Fruit fly (Drosophila melanogaster) whole organism: ENCODE measurements around the gene CG17681.

Source experiments
- CG8478 ChIP-seq: fragments of >200 bp; optimal IDR thresholded peaks from 2 replicates; lab custom pipeline; 2018; ENCODE audit warnings: inconsistent platforms
- Dll ChIP-seq: fragments of >200 bp; optimal IDR thresholded peaks from 2 replicates; lab custom pipeline; 2017
- EcR ChIP-seq, 2 experiments: fragments of >200 bp; optimal IDR thresholded peaks; 2 replicates each; lab custom pipeline; 2017; ENCODE audit warnings: missing biosample characterization in 2 of 2, missing genetic modification characterization in 2 of 2, missing genetic modification reagents in 2 of 2
- pan ChIP-seq: fragments of >200 bp; optimal IDR thresholded peaks from 2 replicates; lab custom pipeline; 2017
- psq ChIP-seq: fragments of >200 bp; optimal IDR thresholded peaks from 2 replicates; lab custom pipeline; 2017
- usp ChIP-seq: fragments of >200 bp; optimal IDR thresholded peaks from 2 replicates; lab custom pipeline; 2017; ENCODE audit warnings: missing biosample characterization, missing genetic modification characterization, mixed read lengths

The CG17681 gene

DNA sequence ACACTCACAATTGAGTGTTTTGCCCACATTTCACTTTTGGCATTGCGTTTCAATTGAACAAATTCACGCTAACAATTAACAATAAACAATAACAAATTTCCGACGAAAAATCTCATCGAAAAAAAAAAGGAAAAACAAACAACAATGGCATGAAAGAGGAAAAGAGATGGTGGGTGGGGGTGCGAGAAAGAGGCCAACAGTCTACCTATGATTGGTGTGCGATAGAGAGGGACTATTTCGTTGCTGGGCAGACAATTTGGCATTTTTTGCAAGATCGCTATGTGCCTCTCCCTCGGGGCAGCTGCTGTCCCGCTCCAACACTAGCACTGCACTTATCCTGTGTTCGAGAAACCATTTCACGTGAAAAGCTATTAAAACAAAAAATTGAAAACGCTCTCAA is 3.0 kb upstream of the CG17681 start:
- TF ChIP-seq usp (GFP tag; lab: Kevin White, UChicago): no peak
- no peak for TF ChIP-seq Dll
- no peak for TF ChIP-seq psq (lab: Kevin White, UChicago)
- TF ChIP-seq CG8478 (lab: Kevin White, UChicago): no peak
- no peak for TF ChIP-seq pan (lab: Kevin White, UChicago)
- TF ChIP-seq EcR (GFP tag; optimal IDR thresholded peaks at IDR 0.05; lab: Kevin White, UChicago): no peak

DNA sequence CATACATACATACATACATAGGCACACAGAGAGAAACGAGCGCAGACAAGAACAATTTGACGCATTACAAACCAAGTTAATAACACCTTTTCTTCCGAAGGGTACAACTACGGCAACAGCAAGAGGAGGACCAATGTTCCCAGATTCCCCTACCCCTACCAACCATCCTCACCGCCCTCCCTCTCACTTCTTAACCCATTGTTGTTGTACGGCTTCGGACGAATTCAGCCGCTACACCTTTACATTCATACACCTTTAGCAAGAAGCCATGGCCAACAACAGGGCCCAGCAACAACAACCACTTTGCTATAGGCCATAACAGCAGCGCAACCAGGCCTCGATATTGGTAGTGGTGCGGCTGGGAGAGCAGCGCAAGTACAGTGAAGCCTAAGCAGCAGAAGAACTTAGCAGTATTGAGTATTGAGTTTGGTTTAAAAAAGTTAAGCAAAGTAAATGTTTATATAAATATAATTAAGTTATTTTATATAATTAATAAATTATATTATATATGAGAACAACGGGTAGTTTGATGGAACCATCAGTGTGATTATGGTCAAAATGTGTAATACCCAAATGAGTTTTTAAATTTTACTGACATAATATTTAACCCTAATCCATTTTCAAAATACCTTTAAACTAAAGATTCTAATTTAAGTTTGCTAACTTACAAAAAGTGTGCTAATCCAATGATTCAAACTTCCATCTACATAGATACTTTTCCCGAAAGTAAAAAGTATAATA is 2.4 kb upstream of the CG17681 start:
- TF ChIP-seq pan (lab: Kevin White, UChicago) (no peak), CG8478 (lab: Kevin White, UChicago) (no peak), usp (GFP tag; lab: Kevin White, UChicago) (no peak), Dll (no peak), psq (lab: Kevin White, UChicago) (no peak), EcR (GFP tag; optimal IDR thresholded peaks at IDR 0.05; lab: Kevin White, UChicago) (no peak)

DNA sequence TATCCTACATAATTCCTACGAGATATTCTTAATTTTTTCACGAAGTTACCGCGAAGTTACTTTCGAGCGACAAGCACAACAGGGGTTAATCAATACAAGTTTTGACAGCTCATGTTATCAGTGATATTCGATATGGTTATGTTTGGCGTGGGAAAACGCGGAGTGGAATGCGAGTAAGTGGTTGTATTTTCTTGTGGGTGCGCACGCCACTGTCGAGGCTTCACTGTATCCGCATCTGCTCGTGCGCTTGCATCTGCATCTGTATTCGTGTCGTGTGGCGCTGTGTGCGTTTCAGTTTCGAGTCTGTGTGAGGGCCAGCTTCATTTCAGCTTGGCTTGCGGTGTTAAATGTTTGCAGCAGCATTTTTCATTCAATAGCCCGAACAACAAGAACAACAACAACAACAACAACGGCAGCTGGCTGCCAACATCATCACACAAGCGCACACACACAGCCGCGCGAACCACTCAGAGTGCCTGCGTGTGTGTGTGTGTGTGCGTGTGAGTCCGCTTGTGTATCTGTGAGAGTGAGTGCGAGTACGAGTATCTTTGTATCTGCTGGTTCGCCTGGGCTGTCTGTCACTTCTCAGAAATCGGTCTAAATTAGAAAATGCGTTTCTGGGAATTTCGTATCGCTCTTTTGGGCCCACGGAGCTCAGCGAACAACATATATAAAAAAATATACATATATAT is 1.6 kb upstream of the CG17681 start:
- TF ChIP-seq CG8478 (lab: Kevin White, UChicago): peak; percentile 65
- no peak for TF ChIP-seq Dll
- no peak for TF ChIP-seq psq (lab: Kevin White, UChicago)
- TF ChIP-seq usp (GFP tag; lab: Kevin White, UChicago): no peak
- no peak for TF ChIP-seq EcR (GFP tag; optimal IDR thresholded peaks at IDR 0.05; lab: Kevin White, UChicago)
- no peak for TF ChIP-seq pan (lab: Kevin White, UChicago)

DNA sequence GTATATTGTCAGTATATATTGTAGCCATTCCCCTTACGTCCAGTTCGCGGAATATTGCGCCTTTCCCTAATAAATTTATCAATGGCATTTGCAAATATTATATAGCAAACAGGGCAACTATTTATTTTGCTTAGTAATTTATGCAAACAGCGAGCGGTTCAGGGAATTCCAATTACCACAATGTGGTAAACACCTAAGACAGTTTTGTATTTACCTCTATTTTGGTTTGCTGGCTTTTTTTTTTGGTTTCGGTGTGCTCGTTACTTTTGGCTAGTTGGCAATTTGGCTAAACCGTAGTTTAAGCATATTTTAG is 1.1 kb upstream of the CG17681 start:
- no peak for TF ChIP-seq EcR (GFP tag; optimal IDR thresholded peaks at IDR 0.05; lab: Kevin White, UChicago)
- no peak for TF ChIP-seq usp (GFP tag; lab: Kevin White, UChicago)
- no peak for TF ChIP-seq pan (lab: Kevin White, UChicago)
- TF ChIP-seq Dll: no peak
- TF ChIP-seq CG8478 (lab: Kevin White, UChicago): no peak
- TF ChIP-seq psq (lab: Kevin White, UChicago): no peak

DNA sequence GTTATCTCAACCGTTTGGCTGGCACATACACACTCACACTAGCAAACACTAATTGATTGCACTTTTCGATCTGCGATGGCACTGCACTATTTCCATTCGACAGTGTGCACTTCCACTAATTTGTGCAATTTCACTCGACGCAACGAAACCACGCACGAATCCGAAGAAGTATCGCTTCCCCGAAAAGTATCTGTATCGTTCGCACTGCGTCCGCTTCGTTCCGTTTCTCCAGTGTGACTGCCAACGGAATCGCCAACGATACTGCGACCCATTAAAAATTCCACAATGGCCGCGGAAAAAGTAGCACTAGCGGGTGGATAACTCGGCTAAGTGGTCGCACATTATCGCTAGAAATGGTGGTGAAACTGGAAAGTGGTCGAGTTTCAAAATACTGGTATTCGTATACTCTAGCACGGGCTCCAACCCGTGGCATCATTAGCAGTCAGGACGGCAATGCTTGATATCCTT is 717 bp upstream of the CG17681 start, which contains the start of gene Socs36E:
TSS of gene Socs36E (minus strand) at position 246 of the 468 bp plus-strand sequence.
- no peak for TF ChIP-seq psq (lab: Kevin White, UChicago)
- TF ChIP-seq Dll: no peak
- TF ChIP-seq pan (lab: Kevin White, UChicago): no peak
- TF ChIP-seq CG8478 (lab: Kevin White, UChicago): no peak
- TF ChIP-seq usp (GFP tag; lab: Kevin White, UChicago): no peak
- TF ChIP-seq EcR (GFP tag; optimal IDR thresholded peaks at IDR 0.05; lab: Kevin White, UChicago): no peak

DNA sequence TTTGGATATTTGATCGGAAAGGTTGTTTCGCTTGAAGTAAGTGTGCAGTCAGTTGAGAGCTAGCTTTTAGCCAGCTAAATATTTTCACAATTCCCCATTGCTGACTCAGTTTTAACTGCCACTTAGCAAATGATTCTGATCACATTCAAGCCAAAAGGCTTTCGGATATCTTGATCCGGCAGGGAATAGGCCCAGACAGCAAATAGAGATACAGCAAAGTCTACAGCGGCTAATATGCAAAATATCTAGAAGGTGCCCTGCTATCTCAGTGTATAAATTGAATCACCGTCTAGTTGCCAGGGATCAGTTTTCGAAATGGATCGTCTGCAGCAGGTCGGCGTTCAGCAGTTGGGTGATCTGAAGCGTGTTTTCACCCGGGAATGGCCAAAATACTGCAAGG is 1.6 kb downstream of the CG17681 start, which contains the start of gene CG15155:
TSS of gene CG15155 (plus strand) at position 301 of the 400 bp plus-strand sequence.
- TF ChIP-seq pan (lab: Kevin White, UChicago): no peak
- TF ChIP-seq usp (GFP tag; lab: Kevin White, UChicago): no peak
- TF ChIP-seq EcR (GFP tag; optimal IDR thresholded peaks at IDR 0.05; lab: Kevin White, UChicago): no peak
- no peak for TF ChIP-seq Dll
- no peak for TF ChIP-seq psq (lab: Kevin White, UChicago)
- no peak for TF ChIP-seq CG8478 (lab: Kevin White, UChicago)

DNA sequence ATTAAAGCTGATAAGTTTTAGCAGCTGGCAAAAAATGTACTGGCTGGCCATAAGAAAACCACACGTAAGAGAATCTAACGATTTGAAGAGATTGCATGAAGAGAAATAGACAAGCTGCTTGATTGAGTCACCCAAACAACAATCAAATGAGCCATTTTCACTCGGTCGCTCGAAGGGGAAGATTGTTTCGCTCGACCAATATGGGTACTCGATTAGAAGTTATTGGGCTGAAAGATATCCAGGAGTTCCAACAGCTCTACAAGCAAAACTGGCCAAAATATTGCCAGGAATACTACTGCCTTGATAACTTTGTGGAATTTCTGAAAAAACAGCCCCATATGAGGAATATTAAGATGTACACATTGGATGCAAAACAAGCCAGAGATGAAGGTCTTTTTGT is 3.0 kb downstream of the CG17681 start, which contains the start of gene CG5783:
TSS of gene CG5783 (plus strand) at position 167 of the 400 bp plus-strand sequence.
- no peak for TF ChIP-seq EcR (GFP tag; optimal IDR thresholded peaks at IDR 0.05; lab: Kevin White, UChicago)

DNA sequence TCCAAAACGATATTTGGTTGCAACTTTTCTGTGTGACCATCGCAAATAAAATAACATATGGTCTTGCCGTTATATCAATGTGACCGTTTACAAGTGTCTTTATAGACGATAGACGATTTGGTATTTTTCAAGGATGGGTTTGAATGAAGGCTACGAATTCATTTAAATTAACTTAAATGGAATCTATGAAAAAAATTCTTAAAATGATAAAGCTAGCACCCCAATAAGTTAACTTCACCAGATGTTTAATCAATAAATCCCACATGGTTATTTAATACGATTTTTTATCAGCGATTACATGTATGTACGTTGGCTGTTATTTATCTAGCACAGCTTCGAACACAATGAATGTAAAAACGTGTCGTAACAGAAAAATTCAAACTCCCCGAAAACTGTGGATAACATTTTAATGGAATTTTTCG is 5.7 kb downstream of the CG17681 start:
- TF ChIP-seq Dll: no peak
- TF ChIP-seq usp (GFP tag; lab: Kevin White, UChicago): no peak
- TF ChIP-seq psq (lab: Kevin White, UChicago): no peak

DNA sequence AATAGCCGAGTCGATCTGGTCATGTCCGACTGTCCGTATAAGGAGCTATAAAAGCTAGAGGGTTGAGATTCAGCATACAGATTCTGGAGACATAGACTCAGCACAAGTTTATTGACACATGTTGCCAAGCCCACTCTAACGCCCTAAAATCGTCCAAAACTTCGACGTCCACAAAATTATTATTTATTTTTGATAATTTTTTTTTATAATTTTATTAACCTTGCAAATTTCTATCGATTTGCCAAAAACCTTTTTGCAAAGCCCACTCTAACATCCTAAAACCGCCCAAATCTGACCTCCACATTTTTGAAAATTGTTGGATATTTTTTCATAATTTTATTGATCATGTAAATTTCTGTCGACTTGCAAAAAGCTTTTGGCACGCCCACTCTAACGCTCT is 6.2 kb downstream of the CG17681 start, which contains the start of gene JMJD4:
TSS of gene JMJD4 (minus strand) at position 101 of the 400 bp plus-strand sequence.
- no peak for TF ChIP-seq pan (lab: Kevin White, UChicago)
- TF ChIP-seq psq (lab: Kevin White, UChicago): no peak
- no peak for TF ChIP-seq Dll
- no peak for TF ChIP-seq CG8478 (lab: Kevin White, UChicago)
- no peak for TF ChIP-seq EcR (GFP tag; optimal IDR thresholded peaks at IDR 0.05; lab: Kevin White, UChicago)
- no peak for TF ChIP-seq usp (GFP tag; lab: Kevin White, UChicago)

DNA sequence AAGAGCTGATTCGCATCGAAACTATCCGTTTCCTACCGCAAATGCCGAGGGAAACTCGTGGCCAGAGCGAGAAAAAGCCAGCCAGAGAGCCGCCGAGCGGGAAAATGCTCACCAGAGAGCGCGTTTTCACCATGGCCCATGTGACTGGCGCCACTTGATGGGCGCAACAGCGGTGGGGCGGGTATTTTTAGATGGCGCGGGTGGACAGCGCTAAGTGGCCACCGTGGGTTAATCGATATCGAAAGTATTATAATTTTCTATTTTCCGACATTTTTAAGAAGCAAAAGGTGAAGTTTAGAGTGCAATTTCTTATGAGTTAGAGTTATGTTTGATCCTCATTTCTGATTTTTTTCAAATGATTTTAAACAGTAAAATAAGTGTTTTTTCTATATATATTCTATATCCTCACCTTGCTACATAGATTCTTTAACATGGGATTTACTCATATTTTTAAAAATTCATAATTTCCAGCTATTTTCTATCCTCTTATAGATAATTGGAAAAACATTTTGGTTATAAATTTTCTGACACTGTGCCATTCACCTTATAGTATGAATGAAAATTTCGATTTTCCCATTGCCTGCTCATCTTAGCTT is 31.8 kb downstream of the CG17681 start, which contains the start of gene Ptp36E:
TSS of gene Ptp36E (minus strand) at position 360 of the 596 bp plus-strand sequence.
- TF ChIP-seq Dll: peak; percentile 64
- no peak for TF ChIP-seq psq (lab: Kevin White, UChicago)
- TF ChIP-seq usp (GFP tag; lab: Kevin White, UChicago): no peak

DNA sequence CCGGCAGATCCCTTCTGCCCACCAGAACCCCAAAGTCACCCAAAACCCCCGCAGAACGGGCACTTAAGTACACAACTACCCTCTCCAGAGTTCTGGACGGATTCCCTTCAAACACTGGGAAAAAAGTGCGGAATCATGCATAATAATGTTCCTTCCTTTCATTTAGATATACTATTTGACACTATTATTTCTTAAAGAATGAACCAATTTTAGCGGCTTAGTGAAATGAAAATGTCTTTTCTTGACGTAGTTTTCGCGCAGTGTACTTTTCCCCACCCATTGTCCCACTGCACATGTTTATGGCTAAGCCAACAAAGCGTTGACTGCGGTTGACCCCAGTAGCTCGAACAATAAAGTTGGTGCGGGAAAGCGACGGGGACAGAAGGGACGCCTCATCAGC is 33.8 kb downstream of the CG17681 start:
- TF ChIP-seq CG8478 (lab: Kevin White, UChicago): no peak
- TF ChIP-seq usp (GFP tag; lab: Kevin White, UChicago): no peak
- no peak for TF ChIP-seq psq (lab: Kevin White, UChicago)
- TF ChIP-seq Dll: no peak
- no peak for TF ChIP-seq EcR (GFP tag; optimal IDR thresholded peaks at IDR 0.05; lab: Kevin White, UChicago)
- no peak for TF ChIP-seq pan (lab: Kevin White, UChicago)
